Fruit fly (Drosophila melanogaster): ENCODE results near the gene Cyp6d5.

Cyp6d5 gene

dm6 chr3R:14026212-14026952 is 2.6 kb upstream of the Cyp6d5 start (continued):
- TF ChIP-seq CG15514 (GFP tag; optimal IDR thresholded peaks at IDR 0.05), result peak; percentile 12
- peak; percentile 5 for TF ChIP-seq nmo (GFP tag; optimal IDR thresholded peaks at IDR 0.05)
- TF ChIP-seq stc (GFP tag; IDR thresholded peaks at IDR 0.05), result 0 out of 2 replicates have a peak, but pooled peaks have one; percentile 16
- peak; percentile 26 for TF ChIP-seq CoRest (tag; optimal IDR thresholded peaks at IDR 0.05)
- peak; percentile 91 for TF ChIP-seq ftz-f1 (GFP tag; optimal IDR thresholded peaks at IDR 0.05)
- peak; percentile 81; the same call in 1 of the 4 replicates for TF ChIP-seq chinmo (GFP tag; IDR thresholded peaks at IDR 0.05; ENCODE audit: partially characterized antibody)
- no peak for TF ChIP-seq Hand (GFP tag; optimal IDR thresholded peaks at IDR 0.05)
- TF ChIP-seq CG14014 (GFP tag; IDR thresholded peaks at IDR 0.05), result 0 out of 2 replicates have a peak, but pooled peaks have one; percentile 6
- TF ChIP-seq grau (tag; optimal IDR thresholded peaks at IDR 0.05), result peak; percentile 29
- TF ChIP-seq Atf-2 (GFP tag; optimal IDR thresholded peaks at IDR 0.05), result no peak
- peak; percentile 50; the same call in 1 of the 2 replicates for TF ChIP-seq CG17612 (GFP tag; IDR thresholded peaks at IDR 0.05)
- peak; percentile 7 for TF ChIP-seq trem (tag; optimal IDR thresholded peaks at IDR 0.05)
- TF ChIP-seq Vsx1 (GFP tag; optimal IDR thresholded peaks at IDR 0.05), result peak; percentile 27
- peak; percentile 11 for TF ChIP-seq CG2678 (tag; optimal IDR thresholded peaks at IDR 0.05)
- peak; percentile 69 for TF ChIP-seq row (GFP tag; IDR thresholded peaks at IDR 0.05)
- no peak for TF ChIP-seq CG2889 (GFP tag; IDR thresholded peaks at IDR 0.05)

dm6 chr3R:14026953-14027721 is 1.9 kb upstream of the Cyp6d5 start:
- TF ChIP-seq CG12236 (GFP tag; optimal IDR thresholded peaks at IDR 0.05), result no peak
- peak in 1 of 2 experiments; percentile 2 for TF ChIP-seq tll (GFP tag; optimal IDR thresholded peaks at IDR 0.05)
- peak; percentile 73 for TF ChIP-seq CG4360 (GFP tag; IDR thresholded peaks at IDR 0.05)
- TF ChIP-seq CG16779 (GFP tag; IDR thresholded peaks at IDR 0.05), result 0 out of 2 replicates have a peak, but pooled peaks have one; percentile 7
- TF ChIP-seq dmrt11E (tag; optimal IDR thresholded peaks at IDR 0.05), result no peak
- no peak for TF ChIP-seq Scr (GFP tag; IDR thresholded peaks at IDR 0.05; ENCODE audit: partially characterized antibody)
- 0 out of 3 replicates have a peak, but pooled peaks have one; percentile 39 for TF ChIP-seq CG2199 (GFP tag; IDR thresholded peaks at IDR 0.05)
- TF ChIP-seq so (GFP tag; IDR thresholded peaks at IDR 0.05), result 0 out of 3 replicates have a peak, but pooled peaks have one; percentile 14
- no peak for TF ChIP-seq CG10274 (GFP tag; optimal IDR thresholded peaks at IDR 0.05)
- no peak for TF ChIP-seq knrl (GFP tag; IDR thresholded peaks at IDR 0.05; ENCODE audit: partially characterized antibody)
- TF ChIP-seq CG12769 (tag; optimal IDR thresholded peaks at IDR 0.05), result no peak
- peak; percentile 30; the same call in 1 of the 2 replicates for TF ChIP-seq Awh (GFP tag; IDR thresholded peaks at IDR 0.05)
- TF ChIP-seq amos (GFP tag; IDR thresholded peaks at IDR 0.05; ENCODE audit: partially characterized antibody), result no peak
- TF ChIP-seq CG17568 (GFP tag; optimal IDR thresholded peaks at IDR 0.05), result peak; percentile 20
- TF ChIP-seq NfI (GFP tag; optimal IDR thresholded peaks at IDR 0.05), result no peak
- peak; percentile 62 for TF ChIP-seq sens (GFP tag)
- peak in 1 of 2 experiments; percentile 34 for TF ChIP-seq Hr78 (GFP tag; optimal IDR thresholded peaks at IDR 0.05)
- no peak for TF ChIP-seq ara (GFP tag; IDR thresholded peaks at IDR 0.05)
- no peak for TF ChIP-seq ATbp (GFP tag; optimal IDR thresholded peaks at IDR 0.05)
- TF ChIP-seq CG10366 (GFP tag; IDR thresholded peaks at IDR 0.05), result no peak
- TF ChIP-seq CG33213 (GFP tag; optimal IDR thresholded peaks at IDR 0.05), result no peak
- no peak for TF ChIP-seq CG11695 (GFP tag; IDR thresholded peaks at IDR 0.05)
- TF ChIP-seq ind (GFP tag; optimal IDR thresholded peaks at IDR 0.05), result no peak
- no peak for TF ChIP-seq zf30C (GFP tag; optimal IDR thresholded peaks at IDR 0.05)
- no peak for TF ChIP-seq stc (GFP tag; IDR thresholded peaks at IDR 0.05)
- no peak for TF ChIP-seq CG12104 (GFP tag; optimal IDR thresholded peaks at IDR 0.05)
- no peak for TF ChIP-seq CG2712 (tag; optimal IDR thresholded peaks at IDR 0.05)
- no peak for TF ChIP-seq caup (GFP tag; optimal IDR thresholded peaks at IDR 0.05; ENCODE audit: severe bottlenecking)
- TF ChIP-seq Deaf1 (tag; optimal IDR thresholded peaks at IDR 0.05), result peak; percentile 2
- 0 out of 4 replicates have a peak, but pooled peaks have one; percentile 32 for TF ChIP-seq chinmo (GFP tag; IDR thresholded peaks at IDR 0.05; ENCODE audit: partially characterized antibody)

All from whole organism, embryonic.